Worm (Caenorhabditis elegans): ENCODE measurements around the gene ugt-18.

DNA sequence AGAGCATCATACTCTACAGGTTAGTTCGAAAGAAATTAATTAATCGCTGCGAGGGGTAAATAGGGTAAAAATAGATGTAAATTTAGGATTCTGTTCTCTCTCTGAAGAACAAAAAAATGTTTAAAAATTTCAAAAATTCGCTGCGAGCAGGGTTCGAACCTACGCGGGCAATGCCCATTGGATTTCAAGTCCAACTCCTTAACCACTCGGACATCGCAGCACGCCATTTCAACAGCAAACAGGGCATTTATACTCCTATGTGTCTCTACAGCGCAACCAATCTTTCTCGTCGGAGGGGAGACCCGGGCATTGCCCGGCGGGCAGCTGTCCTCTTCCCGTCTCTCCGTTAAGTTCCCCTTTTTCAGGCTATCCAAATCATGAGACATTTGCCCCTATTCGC, 39.8 kb upstream of the ugt-18 start:
- TF ChIP-seq egl-27 (tag; optimal IDR thresholded peaks at IDR 0.05): no peak
- TF ChIP-seq nhr-28 (tag; optimal IDR thresholded peaks at IDR 0.05): no peak
- peak; percentile 12 for TF ChIP-seq unc-130 (tag; optimal IDR thresholded peaks at IDR 0.05)
- no peak for TF ChIP-seq fkh-10 (GFP tag; optimal IDR thresholded peaks at IDR 0.05)
- TF ChIP-seq mdl-1 (tag; optimal IDR thresholded peaks at IDR 0.05): peak in 1 of 2 experiments; percentile 45
- TF ChIP-seq elt-3 (tag; optimal IDR thresholded peaks at IDR 0.05): peak in 1 of 6 experiments; percentile 23

All from whole organism, L1 larva.